Fruit fly (Drosophila melanogaster) whole organism, embryonic: ENCODE results near the gene dmrt11E.
A peak's percentile ranks its signal among the peaks of the same experiment; 100 is the strongest.

Experiments
- CG13296 ChIP-seq: fragments of 200-800 bp; sonication (Bioruptor generic); optimal IDR thresholded peaks from 3 replicates; lab custom pipeline; 2018; ENCODE audit warnings: missing biosample characterization, mild to moderate bottlenecking, missing genetic modification characterization
- CG14014 ChIP-seq: fragments of 200-800 bp; sonication (Bioruptor generic); IDR thresholded peaks from 2 replicates; pipeline ENCODE4 v1.3.6; 2022; ENCODE audit warnings: missing biosample characterization, missing genetic modification characterization
- CG15514 ChIP-seq: fragments of 200-800 bp; sonication (Bioruptor generic); optimal IDR thresholded peaks from 3 replicates; lab custom pipeline; 2017; ENCODE audit warnings: missing biosample characterization, missing genetic modification characterization, mild to moderate bottlenecking, moderate library complexity, missing genetic modification reagents
- CG1602 ChIP-seq: fragments of 200-800 bp; sonication (Bioruptor generic); optimal IDR thresholded peaks from 3 replicates; lab custom pipeline; 2016; ENCODE audit warnings: missing biosample characterization, missing genetic modification characterization
- CG1603 ChIP-seq: fragments of 200-800 bp; sonication (Bioruptor generic); optimal IDR thresholded peaks from 2 replicates; lab custom pipeline; 2019; ENCODE audit warnings: missing biosample characterization, mild to moderate bottlenecking, missing genetic modification characterization, moderate library complexity
- CG16779 ChIP-seq: fragments of 200-800 bp; sonication (Bioruptor generic); IDR thresholded peaks from 2 replicates; pipeline ENCODE4 v1.3.6; 2022; ENCODE audit warnings: missing biosample characterization, missing genetic modification characterization
- CG16813 ChIP-seq: fragments of 200-800 bp; sonication (Bioruptor generic); IDR thresholded peaks from 3 replicates; pipeline ENCODE4 v1.3.6; 2022; ENCODE audit warnings: missing biosample characterization, missing genetic modification characterization; ENCODE audit not compliant: partially characterized antibody
- CG2120 ChIP-seq: fragments of 200-800 bp; sonication (Bioruptor generic); optimal IDR thresholded peaks from 3 replicates; lab custom pipeline; 2016; ENCODE audit warnings: missing biosample characterization, missing genetic modification characterization
- CG32772 ChIP-seq: fragments of 200-800 bp; sonication (Bioruptor generic); IDR thresholded peaks from 2 replicates; pipeline ENCODE4 v1.3.6; 2022; ENCODE audit warnings: missing biosample characterization, missing genetic modification characterization
- CG4282 ChIP-seq: fragments of 200-800 bp; sonication (Bioruptor generic); optimal IDR thresholded peaks from 2 replicates; lab custom pipeline; 2016; ENCODE audit warnings: missing biosample characterization, missing genetic modification characterization
- CG4707 ChIP-seq: fragments of 200-800 bp; sonication (Bioruptor generic); optimal IDR thresholded peaks from 2 replicates; lab custom pipeline; 2018; ENCODE audit warnings: missing biosample characterization, mild to moderate bottlenecking, missing genetic modification characterization, moderate library complexity
- CG4854 ChIP-seq: fragments of 200-800 bp; sonication (Bioruptor generic); optimal IDR thresholded peaks from 2 replicates; lab custom pipeline; 2016; ENCODE audit warnings: missing biosample characterization, missing genetic modification characterization, inconsistent platforms
- CG6791 ChIP-seq: fragments of 200-800 bp; sonication (Bioruptor generic); IDR thresholded peaks from 3 replicates; pipeline ENCODE4 v1.3.6; 2022; ENCODE audit warnings: missing biosample characterization, missing genetic modification characterization; ENCODE audit not compliant: partially characterized antibody
- CG8388 ChIP-seq: fragments of 200-800 bp; sonication (Bioruptor generic); optimal IDR thresholded peaks from 2 replicates; lab custom pipeline; 2019; ENCODE audit warnings: missing biosample characterization, mild to moderate bottlenecking, missing genetic modification characterization, moderate library complexity
- Dbx ChIP-seq: fragments of 200-800 bp; sonication (Bioruptor generic); IDR thresholded peaks from 3 replicates; pipeline ENCODE4 v1.3.6; 2022; ENCODE audit warnings: missing biosample characterization, missing genetic modification characterization
- Dip2 ChIP-seq: fragments of 200-800 bp; sonication (Bioruptor generic); IDR thresholded peaks from 2 replicates; pipeline ENCODE4 v1.3.6; 2022; ENCODE audit warnings: missing biosample characterization, missing genetic modification characterization
- Dp ChIP-seq: fragments of 200-800 bp; sonication (Bioruptor generic); optimal IDR thresholded peaks from 2 replicates; lab custom pipeline; 2018; ENCODE audit warnings: missing biosample characterization, mild to moderate bottlenecking, missing genetic modification characterization, moderate library complexity
- Dref ChIP-seq: fragments of 200-800 bp; sonication (Bioruptor generic); IDR thresholded peaks from 2 replicates; pipeline ENCODE4 v1.3.6; 2022; ENCODE audit warnings: missing biosample characterization, missing genetic modification characterization
- HmgZ ChIP-seq: fragments of 200-800 bp; sonication (Bioruptor generic); optimal IDR thresholded peaks from 2 replicates; lab custom pipeline; 2018; ENCODE audit warnings: missing biosample characterization, mild to moderate bottlenecking, missing genetic modification characterization
- Med ChIP-seq: fragments of 200-800 bp; sonication (Bioruptor generic); peaks from one replicate; lab custom pipeline; 2016; ENCODE audit warnings: missing biosample characterization, missing genetic modification characterization, mild to moderate bottlenecking, inconsistent platforms, moderate library complexity
- Myb ChIP-seq: fragments of 200-800 bp; sonication (Bioruptor generic); optimal IDR thresholded peaks from 2 replicates; lab custom pipeline; 2016; ENCODE audit warnings: missing biosample characterization, missing genetic modification characterization
- Ravus ChIP-seq: fragments of 200-800 bp; sonication (Bioruptor generic); IDR thresholded peaks from 2 replicates; pipeline ENCODE4 v1.3.6; 2022; ENCODE audit warnings: missing biosample characterization, missing genetic modification characterization
- Sox102F ChIP-seq: fragments of 200-800 bp; sonication (Bioruptor generic); optimal IDR thresholded peaks from 2 replicates; lab custom pipeline; 2018; ENCODE audit warnings: missing biosample characterization, mild to moderate bottlenecking, missing genetic modification characterization, moderate library complexity
- Stat92E ChIP-seq, 3 experiments: fragments of >200 bp in 2 of 3; fragments of 200-800 bp in 1 of 3; sonication (Bioruptor generic) in 1 of 3; optimal IDR thresholded peaks; 2 replicates each; lab custom pipeline; 2017 to 2019; ENCODE audit warnings: missing biosample characterization in 3 of 3, missing genetic modification characterization in 3 of 3, mild to moderate bottlenecking in 1 of 3, moderate library complexity in 1 of 3
- bbx ChIP-seq: fragments of 200-800 bp; sonication (Bioruptor generic); IDR thresholded peaks from 2 replicates; pipeline ENCODE4 v1.3.6; 2022; ENCODE audit warnings: missing biosample characterization, missing genetic modification characterization; ENCODE audit not compliant: partially characterized antibody
- bigmax ChIP-seq: fragments of 200-800 bp; sonication (Bioruptor generic); optimal IDR thresholded peaks from 2 replicates; lab custom pipeline; 2018; ENCODE audit warnings: missing biosample characterization, mild to moderate bottlenecking, missing genetic modification characterization
- chif ChIP-seq, 2 experiments: fragments of 200-800 bp; sonication (Bioruptor generic); optimal IDR thresholded peaks; 3 replicates each; lab custom pipeline; 2016; ENCODE audit warnings: missing biosample characterization in 2 of 2, missing genetic modification characterization in 2 of 2
- dati ChIP-seq: fragments of 200-800 bp; sonication (Bioruptor generic); IDR thresholded peaks from 2 replicates; pipeline ENCODE4 v1.3.6; 2022; ENCODE audit warnings: missing biosample characterization, missing genetic modification characterization
- dimm ChIP-seq: fragments of 200-800 bp; sonication (Bioruptor generic); IDR thresholded peaks from 2 replicates; pipeline ENCODE4 v1.3.6; 2022; ENCODE audit warnings: missing biosample characterization, missing genetic modification characterization
- disco-r ChIP-seq: fragments of 200-800 bp; sonication (Bioruptor generic); optimal IDR thresholded peaks from 2 replicates; lab custom pipeline; 2016; ENCODE audit warnings: missing biosample characterization, missing genetic modification characterization
- ftz-f1 ChIP-seq: fragments of 200-800 bp; sonication (Bioruptor generic); optimal IDR thresholded peaks from 2 replicates; lab custom pipeline; 2016; ENCODE audit warnings: missing biosample characterization, missing genetic modification characterization
- gcm2 ChIP-seq: fragments of 200-800 bp; sonication (Bioruptor generic); optimal IDR thresholded peaks from 2 replicates; lab custom pipeline; 2016; ENCODE audit warnings: missing biosample characterization, missing genetic modification characterization
- hbn ChIP-seq: fragments of 200-800 bp; sonication (Bioruptor generic); IDR thresholded peaks from 2 replicates; pipeline ENCODE4 v1.3.6; 2022; ENCODE audit warnings: missing biosample characterization, missing genetic modification characterization; ENCODE audit not compliant: partially characterized antibody
- mam ChIP-seq: fragments of 200-800 bp; sonication (Bioruptor generic); optimal IDR thresholded peaks from 3 replicates; lab custom pipeline; 2016; ENCODE audit warnings: missing biosample characterization, missing genetic modification characterization
- nerfin-2 ChIP-seq: fragments of 200-800 bp; sonication (Bioruptor generic); IDR thresholded peaks from 2 replicates; pipeline ENCODE4 v1.3.6; 2022; ENCODE audit warnings: missing biosample characterization, missing genetic modification characterization; ENCODE audit not compliant: partially characterized antibody
- ranshi ChIP-seq: fragments of 200-800 bp; sonication (Bioruptor generic); IDR thresholded peaks from 2 replicates; pipeline ENCODE4 v1.3.6; 2022; ENCODE audit warnings: missing biosample characterization, missing genetic modification characterization
- rib ChIP-seq: fragments of 200-800 bp; sonication (Bioruptor generic); IDR thresholded peaks from 2 replicates; pipeline ENCODE4 v1.3.6; 2022; ENCODE audit warnings: missing biosample characterization, missing genetic modification characterization
- sob ChIP-seq: fragments of 200-800 bp; sonication (Bioruptor generic); IDR thresholded peaks from 2 replicates; pipeline ENCODE4 v1.3.6; 2022; ENCODE audit warnings: missing biosample characterization, missing genetic modification characterization
- stc ChIP-seq: fragments of 200-800 bp; sonication (Bioruptor generic); IDR thresholded peaks from 2 replicates; pipeline ENCODE4 v1.3.6; 2022; ENCODE audit warnings: missing biosample characterization, missing genetic modification characterization
- tna ChIP-seq: fragments of 200-800 bp; sonication (Bioruptor generic); IDR thresholded peaks from 2 replicates; pipeline ENCODE4 v1.3.6; 2022; ENCODE audit warnings: missing biosample characterization, missing genetic modification characterization; ENCODE audit not compliant: partially characterized antibody
- trh ChIP-seq: fragments of 200-800 bp; sonication (Bioruptor generic); optimal IDR thresholded peaks from 2 replicates; lab custom pipeline; 2016; ENCODE audit warnings: missing biosample characterization, missing genetic modification characterization
- wdn ChIP-seq: fragments of 200-800 bp; sonication (Bioruptor generic); IDR thresholded peaks from 2 replicates; pipeline ENCODE4 v1.3.6; 2022; ENCODE audit warnings: missing biosample characterization, missing genetic modification characterization
- zfh1 ChIP-seq: fragments of 200-800 bp; sonication (Bioruptor generic); IDR thresholded peaks from 3 replicates; pipeline ENCODE4 v1.3.6; 2022; ENCODE audit warnings: missing biosample characterization, missing genetic modification characterization

Gene dmrt11E

DNA sequence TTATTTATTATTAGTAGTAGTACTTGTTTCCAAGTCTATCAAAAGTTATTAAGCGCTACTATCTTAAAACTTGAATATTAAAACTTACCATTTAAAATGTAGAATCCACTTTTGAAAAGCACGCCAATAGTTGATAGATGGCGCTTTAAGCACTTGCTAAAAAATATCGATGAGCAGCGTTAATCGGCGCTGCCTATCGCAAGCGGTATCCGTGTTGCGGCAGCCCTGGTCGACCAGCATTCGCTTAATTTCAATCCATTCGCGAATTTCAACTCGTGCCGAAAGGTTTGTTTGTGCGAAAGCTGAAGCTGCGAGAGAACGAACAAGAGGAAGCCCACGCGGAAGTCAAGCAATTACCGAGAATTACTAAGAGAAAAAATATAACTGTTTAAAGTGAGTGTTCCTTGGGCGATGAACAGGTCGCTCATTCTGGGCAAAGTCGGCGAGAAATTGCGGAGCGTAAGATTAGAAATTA lies 38.4 kb upstream of the dmrt11E start, which contains the start of gene Prx2 (continued):
- no peak for TF ChIP-seq dimm (GFP tag; lab: Robert Waterston, UW)
- peak; percentile 91 for TF ChIP-seq Dref (GFP tag; lab: Robert Waterston, UW)
- TF ChIP-seq CG15514 (GFP tag; lab: Kevin White, UChicago) = peak; percentile 72
- TF ChIP-seq disco-r = no peak
- TF ChIP-seq tna (GFP tag; lab: Robert Waterston, UW) = peak; percentile 62
- TF ChIP-seq CG16813 (GFP tag; lab: Robert Waterston, UW) = peak; percentile 71
- TF ChIP-seq Myb (GFP tag; lab: Kevin White, UChicago) = peak; percentile 57
- TF ChIP-seq CG14014 = no peak
- peak; percentile 91 for TF ChIP-seq rib (GFP tag; lab: Robert Waterston, UW)
- peak; percentile 78 for TF ChIP-seq CG6791
- TF ChIP-seq bigmax (GFP tag; lab: Kevin White, UChicago) = no peak
- no peak for TF ChIP-seq CG16779
- TF ChIP-seq CG1603 (tag; lab: Kevin White, UChicago) = peak; percentile 39
- TF ChIP-seq CG1602 (GFP tag; lab: Kevin White, UChicago) = no peak
- TF ChIP-seq wdn (GFP tag; lab: Robert Waterston, UW) = no peak
- 0 out of 2 replicates have a peak, but pooled peaks have one; percentile 20 for TF ChIP-seq ranshi
- TF ChIP-seq Med (GFP tag; lab: Kevin White, UChicago) = peak; percentile 72
- TF ChIP-seq CG4854 (GFP tag; lab: Kevin White, UChicago) = no peak
- TF ChIP-seq sob (GFP tag; lab: Robert Waterston, UW) = peak; percentile 32; the same call in 1 of the 2 replicates
- no peak for TF ChIP-seq gcm2 (GFP tag; lab: Kevin White, UChicago)
- TF ChIP-seq chif (GFP tag; optimal IDR thresholded peaks at IDR 0.05; lab: Kevin White, UChicago) = no peak
- TF ChIP-seq Sox102F = no peak
- TF ChIP-seq mam = peak; percentile 36
- no peak for TF ChIP-seq zfh1
- no peak for TF ChIP-seq CG4282 (GFP tag; lab: Kevin White, UChicago)
- peak; percentile 74; the same call in 1 of the 2 replicates for TF ChIP-seq hbn (GFP tag; lab: Robert Waterston, UW)
- TF ChIP-seq Dip2 (GFP tag; lab: Robert Waterston, UW) = no peak
- TF ChIP-seq CG2120 = peak; percentile 41
- TF ChIP-seq CG8388 = no peak
- no peak for TF ChIP-seq CG32772
- peak; percentile 83 for TF ChIP-seq Dp (GFP tag; lab: Kevin White, UChicago)
- TF ChIP-seq ftz-f1 (GFP tag; lab: Kevin White, UChicago) = no peak
- TF ChIP-seq Stat92E (GFP tag; optimal IDR thresholded peaks at IDR 0.05; lab: Kevin White, UChicago) = no peak
- peak; percentile 56; the same call in 1 of the 2 replicates for TF ChIP-seq nerfin-2 (GFP tag; lab: Robert Waterston, UW)
- TF ChIP-seq trh (GFP tag; lab: Kevin White, UChicago) = no peak
- TF ChIP-seq Ravus = no peak
- peak; percentile 76 for TF ChIP-seq bbx
- no peak for TF ChIP-seq dati (GFP tag; lab: Robert Waterston, UW)
- no peak for TF ChIP-seq CG4707 (GFP tag; lab: Kevin White, UChicago)
- peak; percentile 38 for TF ChIP-seq CG13296 (GFP tag; lab: Kevin White, UChicago)
- TF ChIP-seq HmgZ (tag; lab: Kevin White, UChicago) = peak; percentile 54
- TF ChIP-seq stc (GFP tag; lab: Robert Waterston, UW) = no peak
- peak; percentile 74 for TF ChIP-seq Dbx (GFP tag; lab: Robert Waterston, UW)
- TF ChIP-seq, all 482 proteins: peak for 146
